Fruit fly (Drosophila melanogaster) whole organism, embryonic: ENCODE data around the gene CG17633.

ENCODE experiments used
- Adf1 ChIP-seq: fragments of 200-800 bp; sonication (Bioruptor generic); IDR thresholded peaks from 2 replicates; pipeline ENCODE4 v1.3.6; 2022; ENCODE audit warnings: missing biosample characterization, missing genetic modification characterization
- Atf3 ChIP-seq: fragments of 200-800 bp; sonication (Bioruptor generic); optimal IDR thresholded peaks from 3 replicates; lab custom pipeline; 2016; ENCODE audit warnings: missing biosample characterization, missing genetic modification characterization
- CG10462 ChIP-seq: fragments of 200-800 bp; sonication (Bioruptor generic); optimal IDR thresholded peaks from 2 replicates; lab custom pipeline; 2016; ENCODE audit warnings: missing biosample characterization, missing genetic modification characterization
- CG12104 ChIP-seq: fragments of 200-800 bp; sonication (Bioruptor generic); optimal IDR thresholded peaks from 3 replicates; lab custom pipeline; 2016; ENCODE audit warnings: missing biosample characterization, missing genetic modification characterization
- CG12155 ChIP-seq: fragments of 200-800 bp; sonication (Bioruptor generic); optimal IDR thresholded peaks from 3 replicates; lab custom pipeline; 2016; ENCODE audit warnings: missing biosample characterization, missing genetic modification characterization
- CG1832 ChIP-seq: fragments of 200-800 bp; sonication (Bioruptor generic); optimal IDR thresholded peaks from 2 replicates; lab custom pipeline; 2017; ENCODE audit warnings: missing biosample characterization, mild to moderate bottlenecking, missing genetic modification characterization, inconsistent platforms
- CG18476 ChIP-seq: fragments of 200-800 bp; sonication (Bioruptor generic); optimal IDR thresholded peaks from 2 replicates; lab custom pipeline; 2016; ENCODE audit warnings: missing biosample characterization, mild to moderate bottlenecking, missing genetic modification characterization
- CG31365 ChIP-seq: fragments of 200-800 bp; sonication (Bioruptor generic); optimal IDR thresholded peaks from 2 replicates; lab custom pipeline; 2018; ENCODE audit warnings: missing biosample characterization, mild to moderate bottlenecking, missing genetic modification characterization
- CG32772 ChIP-seq: fragments of 200-800 bp; sonication (Bioruptor generic); IDR thresholded peaks from 2 replicates; pipeline ENCODE4 v1.3.6; 2022; ENCODE audit warnings: missing biosample characterization, missing genetic modification characterization
- CG3838 ChIP-seq: fragments of 200-800 bp; sonication (Bioruptor generic); optimal IDR thresholded peaks from 3 replicates; lab custom pipeline; 2016; ENCODE audit warnings: missing biosample characterization, missing genetic modification characterization
- CG4820 ChIP-seq: fragments of 200-800 bp; sonication (Bioruptor generic); optimal IDR thresholded peaks from 3 replicates; lab custom pipeline; 2016; ENCODE audit warnings: missing biosample characterization, missing genetic modification characterization
- CG6654 ChIP-seq: fragments of 200-800 bp; sonication (Bioruptor generic); optimal IDR thresholded peaks from 2 replicates; lab custom pipeline; 2017; ENCODE audit warnings: missing biosample characterization, mild to moderate bottlenecking, missing genetic modification characterization
- CG7963 ChIP-seq: fragments of 200-800 bp; sonication (Bioruptor generic); IDR thresholded peaks from 3 replicates; pipeline ENCODE4 v1.3.6; 2022; ENCODE audit warnings: missing biosample characterization, missing genetic modification characterization; ENCODE audit not compliant: partially characterized antibody
- CG8924 ChIP-seq: fragments of 200-800 bp; optimal IDR thresholded peaks from 3 replicates; lab custom pipeline; 2019; ENCODE audit warnings: missing biosample characterization, mild to moderate bottlenecking, missing genetic modification characterization, moderate library complexity
- CHES-1-like ChIP-seq: fragments of 200-800 bp; sonication (Bioruptor generic); optimal IDR thresholded peaks from 2 replicates; lab custom pipeline; 2016; ENCODE audit warnings: missing biosample characterization, missing genetic modification characterization
- Dfd ChIP-seq, 2 experiments: fragments of >200 bp; optimal IDR thresholded peaks; 2 replicates each; lab custom pipeline; 2017; ENCODE audit warnings: missing biosample characterization in 2 of 2, missing genetic modification characterization in 2 of 2
- Ets65A ChIP-seq: fragments of 200-800 bp; sonication (Bioruptor generic); peaks from one replicate; lab custom pipeline; 2016; ENCODE audit warnings: missing biosample characterization, missing genetic modification characterization
- GATAe ChIP-seq: fragments of 200-800 bp; sonication (Bioruptor generic); conservative IDR thresholded peaks from 2 replicates; pipeline ENCODE4 v1.3.6; 2022; ENCODE audit warnings: missing biosample characterization, missing genetic modification characterization
- Gug ChIP-seq: fragments of 200-800 bp; sonication (Bioruptor generic); IDR thresholded peaks from 4 replicates; pipeline ENCODE4 v1.3.6; 2022; ENCODE audit warnings: missing biosample characterization, missing genetic modification characterization
- H15 ChIP-seq: fragments of 200-800 bp; sonication (Bioruptor generic); IDR thresholded peaks from 3 replicates; pipeline ENCODE4 v1.3.6; 2022; ENCODE audit warnings: missing biosample characterization, missing genetic modification characterization
- Mad ChIP-seq: fragments of 200-800 bp; sonication (Bioruptor generic); optimal IDR thresholded peaks from 2 replicates; lab custom pipeline; 2016; ENCODE audit warnings: missing biosample characterization, missing genetic modification characterization
- Max ChIP-seq: fragments of 200-800 bp; sonication (Bioruptor generic); optimal IDR thresholded peaks from 2 replicates; lab custom pipeline; 2016; ENCODE audit warnings: missing biosample characterization, mild to moderate bottlenecking, missing genetic modification characterization
- Med ChIP-seq: fragments of 200-800 bp; sonication (Bioruptor generic); peaks from one replicate; lab custom pipeline; 2016; ENCODE audit warnings: missing biosample characterization, missing genetic modification characterization, mild to moderate bottlenecking, inconsistent platforms, moderate library complexity
- Mes4 ChIP-seq: fragments of 200-800 bp; sonication (Bioruptor generic); optimal IDR thresholded peaks from 2 replicates; lab custom pipeline; 2016; ENCODE audit warnings: missing biosample characterization, missing genetic modification characterization
- NC2β ChIP-seq: fragments of 200-800 bp; sonication (Bioruptor generic); optimal IDR thresholded peaks from 2 replicates; lab custom pipeline; 2016; ENCODE audit warnings: missing biosample characterization, missing genetic modification characterization
- Poxn ChIP-seq: fragments of 200-800 bp; sonication (Bioruptor generic); IDR thresholded peaks from 2 replicates; pipeline ENCODE4 v1.3.6; 2022; ENCODE audit warnings: missing biosample characterization, missing genetic modification characterization
- Scr ChIP-seq: fragments of 200-800 bp; sonication (Bioruptor generic); IDR thresholded peaks from 2 replicates; pipeline ENCODE4 v1.3.6; 2022; ENCODE audit warnings: missing biosample characterization, missing genetic modification characterization; ENCODE audit not compliant: partially characterized antibody
- Sox100B ChIP-seq: fragments of 200-800 bp; sonication (Bioruptor generic); optimal IDR thresholded peaks from 3 replicates; lab custom pipeline; 2018; ENCODE audit warnings: missing biosample characterization, mild to moderate bottlenecking, missing genetic modification characterization
- Trl ChIP-seq, 3 experiments: fragments of >200 bp in 2 of 3; fragments of 200-800 bp in 1 of 3; sonication (Bioruptor generic) in 1 of 3; optimal IDR thresholded peaks; 2 replicates in 1 of 3; 3 replicates in 2 of 3; lab custom pipeline; 2016 to 2017; ENCODE audit warnings: missing biosample characterization in 1 of 3, missing genetic modification characterization in 1 of 3
- al ChIP-seq: fragments of 200-800 bp; sonication (Bioruptor generic); IDR thresholded peaks from 2 replicates; pipeline ENCODE4 v1.3.6; 2022; ENCODE audit warnings: missing biosample characterization, missing genetic modification characterization
- aop ChIP-seq: fragments of 200-800 bp; sonication (Bioruptor generic); IDR thresholded peaks from 2 replicates; pipeline ENCODE4 v1.3.6; 2022; ENCODE audit warnings: missing biosample characterization, missing genetic modification characterization
- ara ChIP-seq: fragments of 200-800 bp; sonication (Bioruptor generic); IDR thresholded peaks from 2 replicates; pipeline ENCODE4 v1.3.6; 2022; ENCODE audit warnings: missing biosample characterization, missing genetic modification characterization
- ash1 ChIP-seq: fragments of 200-800 bp; sonication (Bioruptor generic); optimal IDR thresholded peaks from 2 replicates; lab custom pipeline; 2018; ENCODE audit warnings: missing biosample characterization, mild to moderate bottlenecking, missing genetic modification characterization
- cato ChIP-seq: fragments of 200-800 bp; sonication (Bioruptor generic); optimal IDR thresholded peaks from 2 replicates; lab custom pipeline; 2016; ENCODE audit warnings: missing biosample characterization, missing genetic modification characterization, borderline replicate concordance
- chif ChIP-seq, 2 experiments: fragments of 200-800 bp; sonication (Bioruptor generic); optimal IDR thresholded peaks; 3 replicates each; lab custom pipeline; 2016; ENCODE audit warnings: missing biosample characterization in 2 of 2, missing genetic modification characterization in 2 of 2
- chn ChIP-seq: fragments of 200-800 bp; sonication (Bioruptor generic); optimal IDR thresholded peaks from 2 replicates; lab custom pipeline; 2016; ENCODE audit warnings: missing biosample characterization, missing genetic modification characterization
- gce ChIP-seq: fragments of 200-800 bp; sonication (Bioruptor generic); IDR thresholded peaks from 3 replicates; pipeline ENCODE4 v1.3.6; 2022; ENCODE audit warnings: missing biosample characterization, missing genetic modification characterization
- jigr1 ChIP-seq: fragments of 200-800 bp; sonication (Bioruptor generic); IDR thresholded peaks from 3 replicates; pipeline ENCODE4 v1.3.6; 2022; ENCODE audit warnings: missing biosample characterization, missing genetic modification characterization
- knrl ChIP-seq: fragments of 200-800 bp; sonication (Bioruptor generic); IDR thresholded peaks from 3 replicates; pipeline ENCODE4 v1.3.6; 2022; ENCODE audit warnings: missing biosample characterization, missing genetic modification characterization; ENCODE audit not compliant: partially characterized antibody
- lola ChIP-seq, 3 experiments: fragments of >200 bp in 2 of 3; fragments of 200-800 bp in 1 of 3; sonication (Bioruptor generic) in 1 of 3; optimal IDR thresholded peaks; 2 replicates each; lab custom pipeline; 2017 to 2019; ENCODE audit warnings: missing biosample characterization in 3 of 3, missing genetic modification characterization in 3 of 3, mild to moderate bottlenecking in 1 of 3, moderate library complexity in 1 of 3
- mam ChIP-seq: fragments of 200-800 bp; sonication (Bioruptor generic); optimal IDR thresholded peaks from 3 replicates; lab custom pipeline; 2016; ENCODE audit warnings: missing biosample characterization, missing genetic modification characterization
- mld ChIP-seq: fragments of 200-800 bp; sonication (Bioruptor generic); IDR thresholded peaks from 3 replicates; pipeline ENCODE4 v1.3.6; 2022; ENCODE audit warnings: missing biosample characterization, missing genetic modification characterization; ENCODE audit not compliant: partially characterized antibody
- nau ChIP-seq: fragments of 200-800 bp; sonication (Bioruptor generic); optimal IDR thresholded peaks from 3 replicates; lab custom pipeline; 2017; ENCODE audit warnings: missing biosample characterization, mild to moderate bottlenecking, missing genetic modification characterization, missing genetic modification reagents
- nmo ChIP-seq: fragments of 200-800 bp; sonication (Bioruptor generic); optimal IDR thresholded peaks from 2 replicates; lab custom pipeline; 2018; ENCODE audit warnings: missing biosample characterization, mild to moderate bottlenecking, missing genetic modification characterization, moderate library complexity
- pfk ChIP-seq: fragments of 200-800 bp; sonication (Bioruptor generic); optimal IDR thresholded peaks from 2 replicates; lab custom pipeline; 2018; ENCODE audit warnings: missing biosample characterization, mild to moderate bottlenecking, missing genetic modification characterization, moderate library complexity
- phol ChIP-seq: fragments of 200-800 bp; sonication (Bioruptor generic); optimal IDR thresholded peaks from 3 replicates; lab custom pipeline; 2018; ENCODE audit warnings: missing biosample characterization, mild to moderate bottlenecking, missing genetic modification characterization, moderate library complexity
- psq ChIP-seq: fragments of 200-800 bp; sonication (Bioruptor generic); optimal IDR thresholded peaks from 2 replicates; lab custom pipeline; 2017; ENCODE audit warnings: missing biosample characterization, missing genetic modification characterization
- scrt ChIP-seq: fragments of 200-800 bp; sonication (Bioruptor generic); optimal IDR thresholded peaks from 2 replicates; lab custom pipeline; 2018; ENCODE audit warnings: missing biosample characterization, mild to moderate bottlenecking, missing genetic modification characterization, moderate library complexity
- sd ChIP-seq: fragments of 200-800 bp; sonication (Bioruptor generic); optimal IDR thresholded peaks from 3 replicates; lab custom pipeline; 2018; ENCODE audit warnings: missing biosample characterization, mild to moderate bottlenecking, missing genetic modification characterization, moderate library complexity
- tup ChIP-seq: fragments of 200-800 bp; sonication (Bioruptor generic); optimal IDR thresholded peaks from 2 replicates; lab custom pipeline; 2016; ENCODE audit warnings: missing biosample characterization, mild to moderate bottlenecking, missing genetic modification characterization, moderate library complexity
- yki ChIP-seq: fragments of >200 bp; optimal IDR thresholded peaks from 3 replicates; lab custom pipeline; 2018

CG17633 gene

dm6 chr2L:9758856-9759255 is 10.0 kb upstream of the CG17633 start (continued):
- TF ChIP-seq mam (peak; percentile 71), Max (no peak), CG4820 (GFP tag; lab: Kevin White, UChicago) (no peak), Atf3 (GFP tag; lab: Kevin White, UChicago) (peak; percentile 38), Poxn (GFP tag; lab: Robert Waterston, UW) (no peak), Gug (GFP tag; lab: Robert Waterston, UW) (peak; percentile 88; the same call in 3 of the 4 replicates), psq (GFP tag; lab: Kevin White, UChicago) (peak; percentile 10), phol (tag; lab: Kevin White, UChicago) (peak; percentile 40), ash1 (GFP tag; lab: Kevin White, UChicago) (peak; percentile 67), Adf1 (peak; percentile 90), yki (lab: Kevin White, UChicago) (no peak), NC2β (GFP tag; lab: Kevin White, UChicago) (no peak), H15 (peak; percentile 60; the same call in 1 of the 3 replicates), tup (GFP tag; lab: Kevin White, UChicago) (no peak), chif (GFP tag; optimal IDR thresholded peaks at IDR 0.05; lab: Kevin White, UChicago) (peak in 1 of 2 experiments; percentile 23), CG31365 (tag; lab: Kevin White, UChicago) (peak; percentile 16), nmo (GFP tag; lab: Kevin White, UChicago) (peak; percentile 46), cato (peak; percentile 4), mld (GFP tag; lab: Robert Waterston, UW) (peak; percentile 85), CG18476 (GFP tag; lab: Kevin White, UChicago) (no peak), lola (GFP tag; optimal IDR thresholded peaks at IDR 0.05; lab: Kevin White, UChicago) (peak in 1 of 3 experiments; percentile 3), nau (GFP tag; lab: Kevin White, UChicago) (no peak), CG10462 (GFP tag; lab: Kevin White, UChicago) (no peak), CG8924 (tag; lab: Kevin White, UChicago) (peak; percentile 61), CG32772 (GFP tag; lab: Robert Waterston, UW) (0 out of 2 replicates have a peak, but pooled peaks have one; percentile 41), pfk (GFP tag; lab: Kevin White, UChicago) (no peak), Trl (optimal IDR thresholded peaks at IDR 0.05; lab: Kevin White, UChicago) (peak in 1 of 2 experiments; percentile 18), Trl (GFP tag; optimal IDR thresholded peaks at IDR 0.05; lab: Kevin White, UChicago) (peak; percentile 64), Sox100B (no peak), GATAe (GFP tag; lab: Robert Waterston, UW) (peak; percentile 54; the same call in 1 of the 2 replicates), knrl (GFP tag; lab: Robert Waterston, UW) (peak; percentile 92), gce (GFP tag; lab: Robert Waterston, UW) (no peak), jigr1 (GFP tag; lab: Robert Waterston, UW) (0 out of 3 replicates have a peak, but pooled peaks have one; percentile 16), Dfd (GFP tag; optimal IDR thresholded peaks at IDR 0.05; lab: Kevin White, UChicago) (no peak), al (GFP tag; lab: Robert Waterston, UW) (peak; percentile 58), Med (GFP tag; lab: Kevin White, UChicago) (peak; percentile 96), Ets65A (GFP tag; lab: Kevin White, UChicago) (peak; percentile 96), sd (no peak), Mad (GFP tag; lab: Kevin White, UChicago) (peak; percentile 38), CHES-1-like (GFP tag; lab: Kevin White, UChicago) (peak; percentile 61), CG3838 (GFP tag; lab: Kevin White, UChicago) (no peak), Scr (GFP tag; lab: Robert Waterston, UW) (peak; percentile 94), scrt (no peak), CG7963 (GFP tag; lab: Robert Waterston, UW) (peak; percentile 82), CG1832 (GFP tag; lab: Kevin White, UChicago) (no peak), Mes4 (no peak), CG12155 (GFP tag; lab: Kevin White, UChicago) (peak; percentile 75), chn (peak; percentile 65), CG12104 (GFP tag; lab: Kevin White, UChicago) (no peak), CG6654 (GFP tag; lab: Kevin White, UChicago) (no peak), ara (0 out of 2 replicates have a peak, but pooled peaks have one; percentile 8), aop (GFP tag; lab: Robert Waterston, UW) (no peak)
